Fruit fly (Drosophila melanogaster) whole organism, embryonic: ENCODE data around the gene CG43407.

Experiments used
- Atf6 ChIP-seq: fragments of 200-800 bp; sonication (Bioruptor generic); IDR thresholded peaks from 2 replicates; pipeline ENCODE4 v1.3.6; 2022; ENCODE audit warnings: missing biosample characterization, missing genetic modification characterization
- CG10462 ChIP-seq: fragments of 200-800 bp; sonication (Bioruptor generic); optimal IDR thresholded peaks from 2 replicates; lab custom pipeline; 2016; ENCODE audit warnings: missing biosample characterization, missing genetic modification characterization
- CG11247 ChIP-seq: fragments of 200-800 bp; sonication (Bioruptor generic); IDR thresholded peaks from 2 replicates; pipeline ENCODE4 v1.3.6; 2022; ENCODE audit warnings: missing biosample characterization, missing genetic modification characterization
- CG12299 ChIP-seq: fragments of 200-800 bp; sonication (Bioruptor generic); optimal IDR thresholded peaks from 2 replicates; lab custom pipeline; 2018; ENCODE audit warnings: missing biosample characterization, mild to moderate bottlenecking, missing genetic modification characterization
- CG13123 ChIP-seq: fragments of 200-800 bp; sonication (Bioruptor generic); optimal IDR thresholded peaks from 2 replicates; lab custom pipeline; 2016; ENCODE audit warnings: missing biosample characterization, missing genetic modification characterization
- CG13624 ChIP-seq: fragments of 200-800 bp; sonication (Bioruptor generic); optimal IDR thresholded peaks from 2 replicates; lab custom pipeline; 2016; ENCODE audit warnings: missing biosample characterization, missing genetic modification characterization
- CG14014 ChIP-seq: fragments of 200-800 bp; sonication (Bioruptor generic); IDR thresholded peaks from 2 replicates; pipeline ENCODE4 v1.3.6; 2022; ENCODE audit warnings: missing biosample characterization, missing genetic modification characterization
- CG14965 ChIP-seq: fragments of 200-800 bp; sonication (Bioruptor generic); optimal IDR thresholded peaks from 2 replicates; lab custom pipeline; 2016; ENCODE audit warnings: missing biosample characterization, missing genetic modification characterization, borderline replicate concordance
- CG15269 ChIP-seq: fragments of 200-800 bp; sonication (Bioruptor generic); optimal IDR thresholded peaks from 2 replicates; lab custom pipeline; 2018; ENCODE audit warnings: missing biosample characterization, mild to moderate bottlenecking, missing genetic modification characterization, moderate library complexity
- CG1603 ChIP-seq: fragments of 200-800 bp; sonication (Bioruptor generic); optimal IDR thresholded peaks from 2 replicates; lab custom pipeline; 2019; ENCODE audit warnings: missing biosample characterization, mild to moderate bottlenecking, missing genetic modification characterization, moderate library complexity
- CG18476 ChIP-seq: fragments of 200-800 bp; sonication (Bioruptor generic); optimal IDR thresholded peaks from 2 replicates; lab custom pipeline; 2016; ENCODE audit warnings: missing biosample characterization, mild to moderate bottlenecking, missing genetic modification characterization
- CG4707 ChIP-seq: fragments of 200-800 bp; sonication (Bioruptor generic); optimal IDR thresholded peaks from 2 replicates; lab custom pipeline; 2018; ENCODE audit warnings: missing biosample characterization, mild to moderate bottlenecking, missing genetic modification characterization, moderate library complexity
- CG5180 ChIP-seq: fragments of 200-800 bp; sonication (Bioruptor generic); optimal IDR thresholded peaks from 3 replicates; lab custom pipeline; 2017; ENCODE audit warnings: missing biosample characterization, missing genetic modification characterization, mild to moderate bottlenecking, moderate library complexity, missing genetic modification reagents
- CG6175 ChIP-seq: fragments of 200-800 bp; sonication (Bioruptor generic); IDR thresholded peaks from 3 replicates; pipeline ENCODE4 v1.3.6; 2022; ENCODE audit warnings: missing biosample characterization, missing genetic modification characterization
- CG6683 ChIP-seq: fragments of 200-800 bp; sonication (Bioruptor generic); optimal IDR thresholded peaks from 2 replicates; lab custom pipeline; 2017; ENCODE audit warnings: missing biosample characterization, mild to moderate bottlenecking, missing genetic modification characterization, missing genetic modification reagents
- CG6689 ChIP-seq: fragments of 200-800 bp; sonication (Bioruptor generic); IDR thresholded peaks from 2 replicates; pipeline ENCODE4 v1.3.6; 2022; ENCODE audit warnings: missing biosample characterization, missing genetic modification characterization
- CG7556 ChIP-seq: fragments of 200-800 bp; sonication (Bioruptor generic); optimal IDR thresholded peaks from 2 replicates; lab custom pipeline; 2017; ENCODE audit warnings: missing biosample characterization, mild to moderate bottlenecking, missing genetic modification characterization
- CG7987 ChIP-seq: fragments of 200-800 bp; sonication (Bioruptor generic); optimal IDR thresholded peaks from 2 replicates; lab custom pipeline; 2018; ENCODE audit warnings: missing biosample characterization, mild to moderate bottlenecking, missing genetic modification characterization, moderate library complexity
- CG8924 ChIP-seq: fragments of 200-800 bp; optimal IDR thresholded peaks from 3 replicates; lab custom pipeline; 2019; ENCODE audit warnings: missing biosample characterization, mild to moderate bottlenecking, missing genetic modification characterization, moderate library complexity
- CG9932 ChIP-seq: fragments of 200-800 bp; sonication (Bioruptor generic); IDR thresholded peaks from 2 replicates; pipeline ENCODE4 v1.3.6; 2022; ENCODE audit warnings: missing biosample characterization, missing genetic modification characterization
- Dad ChIP-seq: fragments of 200-800 bp; sonication (Bioruptor generic); optimal IDR thresholded peaks from 3 replicates; lab custom pipeline; 2016; ENCODE audit warnings: missing biosample characterization, missing genetic modification characterization
- Dp ChIP-seq: fragments of 200-800 bp; sonication (Bioruptor generic); optimal IDR thresholded peaks from 2 replicates; lab custom pipeline; 2018; ENCODE audit warnings: missing biosample characterization, mild to moderate bottlenecking, missing genetic modification characterization, moderate library complexity
- HLH3B ChIP-seq: fragments of 200-800 bp; sonication (Bioruptor generic); IDR thresholded peaks from 2 replicates; pipeline ENCODE4 v1.3.6; 2022; ENCODE audit warnings: missing biosample characterization, missing genetic modification characterization
- Hr51 ChIP-seq, 2 experiments: fragments of 200-800 bp; sonication (Bioruptor generic); optimal IDR thresholded peaks; 2 replicates in 1 of 2; 3 replicates in 1 of 2; lab custom pipeline; 2016 to 2018; ENCODE audit warnings: missing biosample characterization in 2 of 2, missing genetic modification characterization in 2 of 2, mild to moderate bottlenecking in 1 of 2, moderate library complexity in 1 of 2
- Kr ChIP-seq: fragments of 200-800 bp; sonication (Bioruptor generic); optimal IDR thresholded peaks from 2 replicates; lab custom pipeline; 2017; ENCODE audit warnings: missing biosample characterization, mild to moderate bottlenecking, missing genetic modification characterization
- MTF-1 ChIP-seq: fragments of 200-800 bp; sonication (Bioruptor generic); optimal IDR thresholded peaks from 2 replicates; lab custom pipeline; 2018; ENCODE audit warnings: missing biosample characterization, mild to moderate bottlenecking, missing genetic modification characterization, borderline replicate concordance
- Mrtf ChIP-seq: fragments of 200-800 bp; sonication (Bioruptor generic); IDR thresholded peaks from 3 replicates; pipeline ENCODE4 v1.3.6; 2022; ENCODE audit warnings: missing biosample characterization, missing genetic modification characterization
- NC2α ChIP-seq: fragments of 200-800 bp; sonication (Bioruptor generic); optimal IDR thresholded peaks from 2 replicates; lab custom pipeline; 2016; ENCODE audit warnings: missing biosample characterization, missing genetic modification characterization
- Optix ChIP-seq: fragments of 200-800 bp; sonication (Bioruptor generic); IDR thresholded peaks from 3 replicates; pipeline ENCODE4 v1.3.6; 2022; ENCODE audit warnings: missing biosample characterization, missing genetic modification characterization
- Poxn ChIP-seq: fragments of 200-800 bp; sonication (Bioruptor generic); IDR thresholded peaks from 2 replicates; pipeline ENCODE4 v1.3.6; 2022; ENCODE audit warnings: missing biosample characterization, missing genetic modification characterization
- ac ChIP-seq: fragments of 200-800 bp; sonication (Bioruptor generic); optimal IDR thresholded peaks from 3 replicates; lab custom pipeline; 2017; ENCODE audit warnings: missing biosample characterization, mild to moderate bottlenecking, missing genetic modification characterization
- ase ChIP-seq: fragments of 200-800 bp; sonication (Bioruptor generic); IDR thresholded peaks from 3 replicates; pipeline ENCODE4 v1.3.6; 2022; ENCODE audit warnings: missing biosample characterization, missing genetic modification characterization
- ato ChIP-seq: fragments of 200-800 bp; sonication (Bioruptor generic); IDR thresholded peaks from 2 replicates; pipeline ENCODE4 v1.3.6; 2022; ENCODE audit warnings: missing biosample characterization, missing genetic modification characterization; ENCODE audit not compliant: partially characterized antibody
- caup ChIP-seq: fragments of 200-800 bp; sonication (Bioruptor generic); optimal IDR thresholded peaks from 3 replicates; lab custom pipeline; 2017; ENCODE audit warnings: missing biosample characterization, mild to moderate bottlenecking, missing genetic modification characterization, moderate library complexity; ENCODE audit not compliant: severe bottlenecking
- dpn ChIP-seq, 2 experiments: fragments of 200-800 bp; sonication (Bioruptor generic); optimal IDR thresholded peaks; 3 replicates each; lab custom pipeline; 2016; ENCODE audit warnings: missing biosample characterization in 2 of 2, missing genetic modification characterization in 2 of 2
- esg ChIP-seq: fragments of 200-800 bp; sonication (Bioruptor generic); conservative IDR thresholded peaks from 2 replicates; pipeline ENCODE4 v1.3.6; 2022; ENCODE audit warnings: missing biosample characterization, missing genetic modification characterization
- ewg ChIP-seq: fragments of 200-800 bp; sonication (Bioruptor generic); optimal IDR thresholded peaks from 3 replicates; lab custom pipeline; 2017; ENCODE audit warnings: mild to moderate bottlenecking, missing biosample characterization, missing genetic modification reagents, missing genetic modification characterization
- jigr1 ChIP-seq: fragments of 200-800 bp; sonication (Bioruptor generic); IDR thresholded peaks from 3 replicates; pipeline ENCODE4 v1.3.6; 2022; ENCODE audit warnings: missing biosample characterization, missing genetic modification characterization
- lilli ChIP-seq: fragments of 200-800 bp; sonication (Bioruptor generic); optimal IDR thresholded peaks from 3 replicates; lab custom pipeline; 2016; ENCODE audit warnings: missing biosample characterization, missing genetic modification characterization
- mam ChIP-seq: fragments of 200-800 bp; sonication (Bioruptor generic); optimal IDR thresholded peaks from 3 replicates; lab custom pipeline; 2016; ENCODE audit warnings: missing biosample characterization, missing genetic modification characterization
- nau ChIP-seq: fragments of 200-800 bp; sonication (Bioruptor generic); optimal IDR thresholded peaks from 3 replicates; lab custom pipeline; 2017; ENCODE audit warnings: missing biosample characterization, mild to moderate bottlenecking, missing genetic modification characterization, missing genetic modification reagents
- odd ChIP-seq: fragments of 200-800 bp; sonication (Bioruptor generic); optimal IDR thresholded peaks from 2 replicates; lab custom pipeline; 2017; ENCODE audit warnings: missing biosample characterization, mild to moderate bottlenecking, missing genetic modification characterization
- onecut ChIP-seq: fragments of 200-800 bp; sonication (Bioruptor generic); IDR thresholded peaks from 2 replicates; pipeline ENCODE4 v1.3.6; 2022; ENCODE audit warnings: missing biosample characterization, missing genetic modification characterization
- org-1 ChIP-seq: fragments of 200-800 bp; sonication (Bioruptor generic); optimal IDR thresholded peaks from 2 replicates; lab custom pipeline; 2017; ENCODE audit warnings: missing biosample characterization, missing genetic modification characterization
- sd ChIP-seq: fragments of 200-800 bp; sonication (Bioruptor generic); optimal IDR thresholded peaks from 3 replicates; lab custom pipeline; 2018; ENCODE audit warnings: missing biosample characterization, mild to moderate bottlenecking, missing genetic modification characterization, moderate library complexity
- slou ChIP-seq: fragments of 200-800 bp; sonication (Bioruptor generic); optimal IDR thresholded peaks from 3 replicates; lab custom pipeline; 2016; ENCODE audit warnings: missing biosample characterization, missing genetic modification characterization
- ssp ChIP-seq: fragments of 200-800 bp; sonication (Bioruptor generic); IDR thresholded peaks from 2 replicates; pipeline ENCODE4 v1.3.6; 2022; ENCODE audit warnings: missing biosample characterization, missing genetic modification characterization
- stc ChIP-seq: fragments of 200-800 bp; sonication (Bioruptor generic); IDR thresholded peaks from 2 replicates; pipeline ENCODE4 v1.3.6; 2022; ENCODE audit warnings: missing biosample characterization, missing genetic modification characterization
- tio ChIP-seq: fragments of 200-800 bp; sonication (Bioruptor generic); optimal IDR thresholded peaks from 2 replicates; lab custom pipeline; 2017; ENCODE audit warnings: missing biosample characterization, missing genetic modification characterization, inconsistent platforms
- zfh1 ChIP-seq: fragments of 200-800 bp; sonication (Bioruptor generic); IDR thresholded peaks from 3 replicates; pipeline ENCODE4 v1.3.6; 2022; ENCODE audit warnings: missing biosample characterization, missing genetic modification characterization

CG43407 gene

DNA sequence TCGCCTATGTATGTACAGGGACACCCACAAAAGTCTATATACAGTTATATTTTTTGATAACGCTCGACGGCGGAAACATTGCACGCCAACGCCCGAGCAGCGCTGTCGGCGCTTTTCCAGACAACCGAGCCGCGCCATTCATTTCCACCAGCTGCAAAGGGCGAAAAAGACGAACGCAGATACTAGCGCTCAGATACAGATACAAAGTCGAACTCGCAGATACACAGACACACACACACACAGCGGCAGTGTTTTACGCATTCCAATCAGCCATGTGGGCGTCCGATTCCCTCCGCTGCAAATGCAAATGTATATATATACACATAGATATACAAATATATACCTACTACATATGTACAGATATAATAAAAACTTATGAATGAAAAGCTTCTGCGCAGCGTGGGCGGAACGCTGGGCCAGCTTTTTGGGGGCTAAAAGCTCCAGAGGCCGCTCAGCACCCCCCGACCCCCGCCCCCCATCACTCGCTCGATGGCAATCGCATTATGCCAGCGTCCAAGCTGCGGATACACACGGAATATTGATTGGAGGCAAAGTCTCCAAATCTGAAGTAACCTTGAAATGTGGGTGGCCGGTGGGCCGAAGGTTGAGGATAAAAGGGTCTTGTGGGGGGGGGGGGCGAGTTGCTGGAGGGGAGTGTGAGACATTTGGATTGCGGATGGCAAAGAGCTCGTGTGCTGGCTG, 38.4 kb upstream of the CG43407 start (continued):
- TF ChIP-seq CG6175 (no peak), Dad (no peak), Dp (no peak), ac (GFP tag; lab: Kevin White, UChicago) (no peak), NC2α (GFP tag; lab: Kevin White, UChicago) (no peak), CG18476 (GFP tag; lab: Kevin White, UChicago) (no peak), lilli (GFP tag; lab: Kevin White, UChicago) (no peak), CG7556 (GFP tag; lab: Kevin White, UChicago) (no peak), ssp (GFP tag; lab: Robert Waterston, UW) (no peak), Hr51 (GFP tag; optimal IDR thresholded peaks at IDR 0.05; lab: Kevin White, UChicago) (no peak), Mrtf (GFP tag; lab: Robert Waterston, UW) (0 out of 3 replicates have a peak, but pooled peaks have one; percentile 29), CG13123 (GFP tag; lab: Kevin White, UChicago) (no peak), CG6689 (GFP tag; lab: Robert Waterston, UW) (no peak), CG8924 (tag; lab: Kevin White, UChicago) (no peak), CG9932 (GFP tag; lab: Robert Waterston, UW) (peak; percentile 45), CG1603 (tag; lab: Kevin White, UChicago) (no peak), tio (GFP tag; lab: Kevin White, UChicago) (no peak), CG14965 (GFP tag; lab: Kevin White, UChicago) (no peak), ato (GFP tag; lab: Robert Waterston, UW) (no peak), nau (GFP tag; lab: Kevin White, UChicago) (peak; percentile 17), jigr1 (GFP tag; lab: Robert Waterston, UW) (no peak), CG5180 (GFP tag; lab: Kevin White, UChicago) (no peak), CG13624 (GFP tag; lab: Kevin White, UChicago) (no peak), ewg (GFP tag; lab: Kevin White, UChicago) (no peak), Optix (GFP tag; lab: Robert Waterston, UW) (no peak), MTF-1 (GFP tag; lab: Kevin White, UChicago) (no peak), Poxn (GFP tag; lab: Robert Waterston, UW) (no peak), CG14014 (GFP tag; lab: Robert Waterston, UW) (no peak), dpn (GFP tag; optimal IDR thresholded peaks at IDR 0.05; lab: Kevin White, UChicago) (no peak), HLH3B (GFP tag; lab: Robert Waterston, UW) (no peak), CG12299 (tag; lab: Kevin White, UChicago) (no peak), CG6683 (GFP tag; lab: Kevin White, UChicago) (peak; percentile 7), Kr (GFP tag; lab: Kevin White, UChicago) (no peak), CG7987 (GFP tag; lab: Kevin White, UChicago) (peak; percentile 32), esg (GFP tag; lab: Robert Waterston, UW) (no peak), Atf6 (no peak; the same call in 1 of the 2 replicates), CG11247 (no peak), stc (GFP tag; lab: Robert Waterston, UW) (no peak), ase (GFP tag; lab: Robert Waterston, UW) (0 out of 3 replicates have a peak, but pooled peaks have one; percentile 26), CG4707 (GFP tag; lab: Kevin White, UChicago) (no peak), org-1 (GFP tag; lab: Kevin White, UChicago) (no peak), onecut (GFP tag; lab: Robert Waterston, UW) (peak; percentile 99), sd (peak; percentile 98), CG10462 (GFP tag; lab: Kevin White, UChicago) (no peak), mam (GFP tag; lab: Kevin White, UChicago) (no peak), caup (no peak), zfh1 (no peak), odd (no peak), CG15269 (tag; lab: Kevin White, UChicago) (no peak), slou (no peak)
